Fruit fly (Drosophila melanogaster) S2 (cell line): ENCODE results near the gene CG33489.

Experiments used
- CG8478 ChIP-seq: fragments of >200 bp; optimal IDR thresholded peaks from 2 replicates; lab custom pipeline; 2018
- CTCF ChIP-seq, 2 experiments: fragments of >200 bp; optimal IDR thresholded peaks; 2 replicates each; lab custom pipeline; 2018

The CG33489 gene

DNA sequence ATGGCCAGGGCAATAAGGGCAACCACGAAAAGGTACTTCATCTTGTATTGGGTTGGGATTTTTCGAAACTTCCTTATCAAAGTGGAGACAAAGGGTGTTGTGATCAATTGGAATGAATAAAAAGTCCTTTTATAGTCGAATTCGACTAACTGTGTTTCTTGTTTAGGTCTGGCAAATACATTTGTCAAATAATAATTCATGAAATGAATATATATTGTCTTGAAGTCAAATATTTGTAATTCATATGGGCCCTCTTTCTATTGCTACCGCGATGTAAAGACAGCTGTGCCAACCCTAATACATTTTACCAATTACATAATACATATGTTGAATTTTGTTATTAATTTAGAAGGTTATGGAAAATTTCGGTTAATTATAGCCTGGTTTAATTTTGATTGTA, 551 bp upstream of the CG33489 start, which contains the start of gene CG33271:
Gene CG33271, minus strand, starts transcription at position 101 of the 400 bp plus-strand sequence.
- no peak for TF ChIP-seq CTCF (optimal IDR thresholded peaks at IDR 0.05; lab: Kevin White, UChicago)
- TF ChIP-seq CG8478 (lab: Kevin White, UChicago): no peak

DNA sequence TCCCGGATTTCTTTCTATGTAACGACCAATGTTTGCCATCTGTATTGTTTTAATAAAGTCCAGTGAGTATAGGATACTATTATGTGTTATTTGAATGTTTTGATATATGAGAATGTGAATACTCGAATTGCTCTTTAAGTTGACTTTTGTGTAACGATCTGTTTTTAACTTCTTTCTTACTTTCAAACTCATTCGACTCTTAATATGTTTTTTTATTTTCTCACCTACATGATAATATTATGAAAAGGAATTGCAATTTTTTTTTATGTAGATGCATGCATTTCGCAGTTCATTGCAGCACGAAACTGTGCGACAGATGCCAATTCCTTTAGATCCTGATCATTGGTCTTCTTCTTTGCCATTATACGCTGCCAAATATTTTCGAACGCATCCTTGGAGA, 2.3 kb downstream of the CG33489 start, which contains the start of gene CG33490:
Gene CG33490, minus strand, starts transcription at position 101 of the 400 bp plus-strand sequence.
- TF ChIP-seq CG8478 (lab: Kevin White, UChicago) (no peak), CTCF (optimal IDR thresholded peaks at IDR 0.05; lab: Kevin White, UChicago) (no peak)

DNA sequence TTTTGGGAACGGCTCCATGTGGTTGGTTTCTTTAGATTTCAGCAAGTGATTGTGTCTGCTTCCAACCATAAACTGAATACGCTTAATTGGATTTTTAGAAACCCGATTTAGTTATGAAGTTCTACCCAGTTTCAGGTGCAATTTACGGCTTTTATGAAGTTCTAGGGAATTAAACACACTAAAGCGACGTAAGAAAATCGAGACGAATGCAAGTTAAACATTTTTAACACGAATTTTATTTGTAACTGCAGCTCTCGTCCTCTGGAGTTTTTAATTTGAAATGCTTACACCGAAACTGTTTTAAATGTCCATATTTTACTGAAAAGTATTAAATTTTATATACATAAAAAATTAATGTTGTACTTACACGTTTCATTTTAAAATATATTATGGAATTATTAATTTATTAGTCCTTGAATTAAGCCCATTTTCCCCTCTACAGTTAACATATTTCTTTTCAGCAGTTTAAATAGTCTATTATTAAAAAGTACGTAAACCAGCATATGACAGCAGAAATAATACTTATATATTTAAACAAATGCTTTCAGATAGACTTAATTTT, 12.8 kb downstream of the CG33489 start, which contains the start of the genes CG46412 and CG33267:
Gene CG46412, minus strand, starts transcription at position 101 of the 562 bp plus-strand sequence.
Gene CG33267, plus strand, starts transcription at position 512 of the 562 bp plus-strand sequence.
- no peak for TF ChIP-seq CG8478 (lab: Kevin White, UChicago)
- TF ChIP-seq CTCF (optimal IDR thresholded peaks at IDR 0.05; lab: Kevin White, UChicago): no peak

dm6 chr3L:11561946-11562760, 14.7 kb downstream of the CG33489 start, which contains the start of the genes CG7394 and Mob2:
CG7394 (plus strand) TSS chr3L:11561996.
Mob2 (minus strand) TSS chr3L:11562233.
- no peak for TF ChIP-seq CG8478 (lab: Kevin White, UChicago)
- peak in 1 of 2 experiments; percentile 36 for TF ChIP-seq CTCF (optimal IDR thresholded peaks at IDR 0.05; lab: Kevin White, UChicago)

DNA sequence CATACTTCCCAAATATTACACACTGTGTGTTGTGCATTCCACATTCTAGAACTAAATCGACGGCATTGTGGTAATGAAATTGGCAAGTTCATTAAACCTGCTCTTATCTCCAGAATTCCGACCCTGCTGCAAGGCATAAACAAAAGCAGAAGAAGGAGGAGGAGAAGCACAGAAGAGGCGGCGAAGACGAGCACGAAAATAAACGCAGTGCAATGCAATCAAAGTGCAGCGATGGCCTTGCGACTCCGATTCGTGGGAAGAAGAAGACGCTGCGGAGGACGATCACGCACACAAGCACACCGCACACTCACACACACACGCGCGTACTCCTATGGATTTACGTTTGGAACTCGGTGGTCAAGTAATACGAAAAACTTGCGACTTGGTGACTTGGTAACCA, 16.0 kb downstream of the CG33489 start:
- TF ChIP-seq CG8478 (lab: Kevin White, UChicago): no peak
- no peak for TF ChIP-seq CTCF (optimal IDR thresholded peaks at IDR 0.05; lab: Kevin White, UChicago)

DNA sequence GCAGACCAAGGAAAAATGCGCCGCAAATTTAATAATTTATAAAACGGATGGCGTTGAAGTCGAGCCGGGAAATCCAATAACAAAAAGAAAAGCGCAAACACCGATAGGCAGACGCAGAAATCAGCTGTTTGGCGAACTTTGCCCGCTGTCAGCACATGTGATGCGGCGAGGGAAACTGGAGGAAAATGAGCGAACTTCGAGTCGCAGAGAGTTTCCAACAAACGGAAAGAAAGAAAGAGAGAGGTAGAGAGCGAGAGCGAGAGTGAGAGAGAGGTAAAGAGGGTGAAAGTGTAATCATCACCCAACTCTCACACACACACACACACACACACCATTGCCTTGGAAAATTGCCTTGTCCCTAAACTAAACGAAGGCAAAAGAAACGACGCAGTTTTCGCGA, 19.6 kb downstream of the CG33489 start:
- no peak for TF ChIP-seq CTCF (optimal IDR thresholded peaks at IDR 0.05; lab: Kevin White, UChicago)
- no peak for TF ChIP-seq CG8478 (lab: Kevin White, UChicago)

DNA sequence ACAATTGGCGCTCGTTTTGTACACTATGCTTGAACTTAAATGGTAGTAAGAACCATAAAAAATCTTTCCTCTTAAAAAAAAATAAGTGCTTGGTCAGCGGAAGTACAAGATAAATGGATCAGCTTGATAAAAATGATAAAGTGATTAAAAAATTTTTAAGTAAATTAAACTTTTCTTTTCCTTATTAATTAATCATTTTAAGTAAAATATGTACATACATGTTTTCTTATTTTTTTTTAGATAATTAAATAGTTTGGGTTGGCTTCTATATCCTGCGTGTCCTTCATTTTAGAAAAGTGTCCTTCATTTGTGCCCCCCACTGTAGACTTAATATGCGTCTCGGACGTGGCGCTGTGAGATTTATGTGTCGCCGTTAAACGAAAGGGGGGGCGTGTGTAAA, 20.2 kb downstream of the CG33489 start:
- no peak for TF ChIP-seq CG8478 (lab: Kevin White, UChicago)
- no peak for TF ChIP-seq CTCF (optimal IDR thresholded peaks at IDR 0.05; lab: Kevin White, UChicago)

DNA sequence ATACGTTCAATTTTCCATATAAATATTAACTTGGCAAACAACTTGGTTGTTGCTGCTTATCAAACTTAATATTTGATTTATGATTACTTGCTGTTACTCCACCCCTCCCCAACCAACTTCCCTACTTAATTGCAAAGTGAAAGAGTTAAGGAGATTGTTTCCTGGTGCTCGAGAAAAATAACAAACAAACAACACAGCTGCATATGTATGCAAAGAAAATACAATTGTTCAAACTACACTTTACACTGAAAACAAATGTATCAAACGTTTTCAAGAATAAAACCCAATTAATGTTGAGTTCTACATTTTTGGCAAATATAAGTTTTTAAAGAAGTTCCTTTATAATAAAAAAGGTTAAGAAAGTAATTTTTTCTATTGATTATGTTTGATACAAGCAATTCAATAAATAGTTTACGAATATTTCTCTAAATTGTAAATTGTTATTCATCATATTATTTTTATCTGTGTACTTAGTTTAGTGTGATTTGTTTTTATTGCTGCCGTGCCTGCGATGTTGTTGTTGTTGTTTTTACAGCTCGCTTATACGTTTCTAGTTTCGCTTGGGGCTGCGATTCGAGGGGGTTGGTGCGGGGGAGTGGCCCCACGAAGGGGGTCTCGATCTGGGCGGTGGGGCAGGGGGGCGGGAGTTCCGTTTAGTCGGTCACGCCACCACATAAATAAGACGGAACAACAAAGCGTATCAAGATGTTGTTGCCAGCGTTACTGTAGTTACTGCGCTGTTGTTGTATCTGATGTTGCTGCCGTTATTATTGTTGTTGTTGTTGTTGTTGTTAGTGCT, 21.0 kb downstream of the CG33489 start:
- no peak for TF ChIP-seq CG8478 (lab: Kevin White, UChicago)
- TF ChIP-seq CTCF (optimal IDR thresholded peaks at IDR 0.05; lab: Kevin White, UChicago): no peak

dm6 chr3L:11554796-11555195, 22.0 kb downstream of the CG33489 start:
- TF ChIP-seq CG8478 (lab: Kevin White, UChicago): no peak
- TF ChIP-seq CTCF (optimal IDR thresholded peaks at IDR 0.05; lab: Kevin White, UChicago): peak in 1 of 2 experiments; percentile 15

DNA sequence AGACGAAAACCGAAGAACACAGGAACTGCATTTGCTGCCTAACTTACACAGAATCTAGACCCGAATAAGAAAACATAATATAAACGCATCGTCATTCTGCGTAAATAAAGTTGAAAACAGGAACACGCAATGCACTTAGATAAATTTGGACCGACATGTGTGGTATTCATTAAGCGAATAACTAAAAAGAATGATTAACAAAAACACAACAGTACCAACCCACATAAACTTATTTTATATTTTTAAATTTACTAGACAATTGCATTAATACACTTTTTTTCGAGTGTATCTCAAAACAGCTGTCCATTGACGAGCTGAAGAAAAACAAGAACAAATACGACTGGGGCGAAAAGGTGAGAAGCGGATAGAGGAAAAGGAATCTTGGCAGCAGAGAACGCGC, 22.5 kb downstream of the CG33489 start:
- TF ChIP-seq CG8478 (lab: Kevin White, UChicago) (no peak), CTCF (optimal IDR thresholded peaks at IDR 0.05; lab: Kevin White, UChicago) (no peak)

DNA sequence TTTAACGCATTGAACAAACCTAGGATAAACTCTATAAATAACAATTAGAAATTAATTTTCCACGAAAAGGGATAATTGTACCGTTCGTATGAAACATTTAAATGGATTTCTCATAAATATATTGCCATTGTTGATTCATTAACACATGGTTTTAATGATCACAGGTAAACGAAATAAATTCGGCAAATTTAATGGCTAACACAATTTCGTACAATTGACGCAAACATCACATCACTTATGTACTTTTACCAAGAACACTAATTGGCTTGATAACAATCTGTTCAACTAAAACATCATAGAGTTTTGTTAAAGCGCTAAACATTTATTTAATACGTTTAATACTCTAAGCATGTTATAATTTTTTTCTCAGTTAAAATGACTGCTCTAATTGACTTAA, 23.2 kb downstream of the CG33489 start:
- TF ChIP-seq CG8478 (lab: Kevin White, UChicago): no peak
- TF ChIP-seq CTCF (optimal IDR thresholded peaks at IDR 0.05; lab: Kevin White, UChicago): no peak

dm6 chr3L:11552996-11553671, 23.7 kb downstream of the CG33489 start:
- no peak for TF ChIP-seq CG8478 (lab: Kevin White, UChicago)
- TF ChIP-seq CTCF (optimal IDR thresholded peaks at IDR 0.05; lab: Kevin White, UChicago): no peak

dm6 chr3L:11551949-11552348, 24.9 kb downstream of the CG33489 start:
- TF ChIP-seq CTCF (optimal IDR thresholded peaks at IDR 0.05; lab: Kevin White, UChicago): no peak
- TF ChIP-seq CG8478 (lab: Kevin White, UChicago): no peak
